Worm (Caenorhabditis elegans) whole organism, young adult: ENCODE measurements around the gene pgp-9.
A peak's percentile ranks its signal among the peaks of the same experiment; 100 is the strongest.

Source experiments
- B0019.2 ChIP-seq: fragments of 200-800 bp; sonication (Bioruptor generic); conservative IDR thresholded peaks from 2 replicates; pipeline ENCODE4 v1.3.6; 2022; ENCODE audit warnings: missing genetic modification reagents, missing genetic modification characterization, missing compliant biosample characterization
- B0336.3 ChIP-seq: fragments of 200-800 bp; sonication (Bioruptor generic); IDR thresholded peaks from 2 replicates; pipeline ENCODE4 v1.3.6; 2022; ENCODE audit warnings: missing genetic modification characterization, missing compliant biosample characterization
- F23B12.7 ChIP-seq: sonication (generic microtip); optimal IDR thresholded peaks from 2 replicates; lab custom pipeline; 2017; ENCODE audit warnings: missing genetic modification characterization, mild to moderate bottlenecking, missing compliant biosample characterization, antibody characterized with exemption, moderate library complexity; ENCODE audit not compliant: insufficient read depth
- F39B2.1 ChIP-seq: fragments of 200-800 bp; sonication (Bioruptor generic); IDR thresholded peaks from 2 replicates; pipeline ENCODE4 v1.3.6; 2022; ENCODE audit warnings: missing genetic modification reagents, missing genetic modification characterization, missing compliant biosample characterization
- F49E8.2 ChIP-seq: sonication (generic microtip); optimal IDR thresholded peaks from 3 replicates; lab custom pipeline; 2017; ENCODE audit warnings: missing genetic modification characterization, mild to moderate bottlenecking, missing compliant biosample characterization, antibody characterized with exemption, moderate library complexity; ENCODE audit not compliant: insufficient read depth
- F55B11.4 ChIP-seq: sonication (generic microtip); optimal IDR thresholded peaks from 2 replicates; lab custom pipeline; 2016; ENCODE audit warnings: missing compliant biosample characterization, missing genetic modification characterization, borderline replicate concordance; ENCODE audit not compliant: insufficient read depth
- K11D2.4 ChIP-seq: fragments of 200-800 bp; sonication (Bioruptor generic); IDR thresholded peaks from 2 replicates; pipeline ENCODE4 v1.3.6; 2022; ENCODE audit warnings: missing genetic modification reagents, missing genetic modification characterization, missing compliant biosample characterization
- T26A5.8 ChIP-seq: sonication (generic microtip); optimal IDR thresholded peaks from 2 replicates; lab custom pipeline; 2016; ENCODE audit warnings: missing genetic modification characterization, missing compliant biosample characterization
- Y53G8AR.9 ChIP-seq: fragments of 200-800 bp; sonication (Bioruptor generic); conservative IDR thresholded peaks from 2 replicates; pipeline ENCODE4 v1.3.6; 2022; ENCODE audit warnings: missing genetic modification reagents, missing genetic modification characterization, missing compliant biosample characterization
- Y56A3A.18 ChIP-seq: fragments of 200-800 bp; sonication (Bioruptor generic); IDR thresholded peaks from 2 replicates; pipeline ENCODE4 v1.3.6; 2022; ENCODE audit warnings: missing genetic modification reagents, missing genetic modification characterization, missing compliant biosample characterization
- ZK185.1 ChIP-seq: sonication (generic microtip); optimal IDR thresholded peaks from 2 replicates; lab custom pipeline; 2016; ENCODE audit warnings: mild to moderate bottlenecking, missing genetic modification characterization, missing compliant biosample characterization; ENCODE audit not compliant: poor library complexity, severe bottlenecking
- aptf-3 ChIP-seq: fragments of 200-800 bp; sonication (Bioruptor generic); IDR thresholded peaks from 2 replicates; pipeline ENCODE4 v1.3.6; 2022; ENCODE audit warnings: missing genetic modification characterization, missing compliant biosample characterization
- ccch-3 ChIP-seq: fragments of 200-800 bp; sonication (Bioruptor generic); optimal IDR thresholded peaks from 2 replicates; lab custom pipeline; 2018; ENCODE audit warnings: mild to moderate bottlenecking, missing genetic modification characterization, missing compliant biosample characterization
- cebp-1 ChIP-seq, 2 experiments: fragments of 200-800 bp in 1 of 2; sonication (Bioruptor generic) in 1 of 2; sonication (generic microtip) in 1 of 2; IDR thresholded peaks in 1 of 2; optimal IDR thresholded peaks in 1 of 2; 2 replicates each; pipeline versions ENCODE4 v1.3.6 to Lab custom; 2017 to 2022; ENCODE audit warnings: missing compliant biosample characterization in 2 of 2, missing genetic modification characterization in 2 of 2, mild to moderate bottlenecking in 1 of 2, missing genetic modification reagents in 1 of 2, moderate library complexity in 1 of 2
- ceh-100 ChIP-seq: fragments of 200-800 bp; sonication (Bioruptor generic); IDR thresholded peaks from 2 replicates; pipeline ENCODE4 v1.3.6; 2022; ENCODE audit warnings: missing genetic modification reagents, missing genetic modification characterization, missing compliant biosample characterization
- ceh-79 ChIP-seq: sonication (generic microtip); optimal IDR thresholded peaks from 2 replicates; lab custom pipeline; 2017; ENCODE audit warnings: mild to moderate bottlenecking, missing genetic modification characterization, missing compliant biosample characterization
- die-1 ChIP-seq: sonication (generic microtip); optimal IDR thresholded peaks from 2 replicates; lab custom pipeline; 2016; ENCODE audit warnings: missing genotype, mild to moderate bottlenecking, missing genetic modification characterization, missing compliant biosample characterization
- efl-1 ChIP-seq: fragments of 150-350 bp; optimal IDR thresholded peaks from 2 replicates; lab custom pipeline; 2014; ENCODE audit warnings: missing biosample characterization, missing genetic modification reagents, missing genetic modification characterization
- egrh-3 ChIP-seq: fragments of 200-800 bp; sonication (Bioruptor generic); IDR thresholded peaks from 2 replicates; pipeline ENCODE4 v1.3.6; 2022; ENCODE audit warnings: missing genetic modification reagents, missing genetic modification characterization, missing compliant biosample characterization
- ekl-4 ChIP-seq: fragments of 200-800 bp; sonication (Bioruptor generic); IDR thresholded peaks from 2 replicates; pipeline ENCODE4 v1.3.6; 2022; ENCODE audit warnings: missing genetic modification reagents, missing genetic modification characterization, missing compliant biosample characterization
- fkh-3 ChIP-seq: sonication (generic microtip); optimal IDR thresholded peaks from 2 replicates; lab custom pipeline; 2016; ENCODE audit warnings: mild to moderate bottlenecking, missing genetic modification characterization, missing compliant biosample characterization
- him-1 ChIP-seq: sonication (generic microtip); optimal IDR thresholded peaks from 2 replicates; lab custom pipeline; 2016; ENCODE audit warnings: missing genotype, missing genetic modification reagents, missing genetic modification characterization, missing compliant biosample characterization
- let-607 ChIP-seq, 2 experiments: fragments of 200-800 bp in 1 of 2; sonication (Bioruptor generic) in 1 of 2; sonication (generic microtip) in 1 of 2; optimal IDR thresholded peaks; 2 replicates each; lab custom pipeline; 2016 to 2018; ENCODE audit warnings: mild to moderate bottlenecking in 2 of 2, missing compliant biosample characterization in 2 of 2, missing genetic modification characterization in 2 of 2, moderate library complexity in 2 of 2, missing genotype in 1 of 2
- lin-35 ChIP-seq, 3 experiments: fragments of 150-350 bp in 2 of 3; sonication (generic microtip) in 1 of 3; optimal IDR thresholded peaks; 2 replicates each; lab custom pipeline; 2014 to 2018; ENCODE audit warnings: missing biosample characterization in 3 of 3, missing genetic modification characterization in 3 of 3, missing genetic modification reagents in 3 of 3
- lin-54 ChIP-seq: fragments of 200-800 bp; sonication (Bioruptor generic); optimal IDR thresholded peaks from 2 replicates; lab custom pipeline; 2018; ENCODE audit warnings: mild to moderate bottlenecking, missing genetic modification characterization, missing compliant biosample characterization
- lir-1 ChIP-seq: fragments of 200-800 bp; sonication (Bioruptor generic); conservative IDR thresholded peaks from 2 replicates; pipeline ENCODE4 v1.3.6; 2022; ENCODE audit warnings: missing genetic modification reagents, missing genetic modification characterization, missing compliant biosample characterization
- lsl-1 ChIP-seq: fragments of 200-800 bp; sonication (Bioruptor generic); optimal IDR thresholded peaks from 2 replicates; lab custom pipeline; 2018; ENCODE audit warnings: mild to moderate bottlenecking, missing genetic modification characterization, moderate library complexity, missing compliant biosample characterization
- madf-10 ChIP-seq: sonication (generic microtip); optimal IDR thresholded peaks from 2 replicates; lab custom pipeline; 2016; ENCODE audit warnings: mild to moderate bottlenecking, missing genetic modification characterization, missing compliant biosample characterization
- mes-4 ChIP-seq: sonication (generic microtip); optimal IDR thresholded peaks from 2 replicates; lab custom pipeline; 2016; ENCODE audit warnings: missing genotype, missing genetic modification characterization, missing compliant biosample characterization
- nfyb-1 ChIP-seq: fragments of 200-800 bp; sonication (Bioruptor generic); IDR thresholded peaks from 2 replicates; pipeline ENCODE4 v1.3.6; 2022; ENCODE audit warnings: missing genetic modification reagents, missing genetic modification characterization, missing compliant biosample characterization
- nhr-120 ChIP-seq: fragments of 200-800 bp; sonication (Bioruptor generic); IDR thresholded peaks from 2 replicates; pipeline ENCODE4 v1.3.6; 2022; ENCODE audit warnings: missing genetic modification characterization, missing compliant biosample characterization
- nhr-80 ChIP-seq: sonication (generic microtip); optimal IDR thresholded peaks from 2 replicates; lab custom pipeline; 2016; ENCODE audit warnings: missing genetic modification characterization, missing compliant biosample characterization
- pbrm-1 ChIP-seq: fragments of 200-800 bp; sonication (Bioruptor generic); IDR thresholded peaks from 2 replicates; pipeline ENCODE4 v1.3.6; 2022; ENCODE audit warnings: missing genetic modification reagents, missing genetic modification characterization, missing compliant biosample characterization
- snpc-3.4 ChIP-seq: sonication (generic microtip); optimal IDR thresholded peaks from 2 replicates; lab custom pipeline; 2017; ENCODE audit warnings: missing genetic modification characterization, mild to moderate bottlenecking, missing compliant biosample characterization, antibody characterized with exemption, moderate library complexity, missing genotype, missing genetic modification reagents
- snpc-4 ChIP-seq, 5 experiments: fragments of 150-350 bp in 1 of 5; sonication (generic microtip) in 4 of 5; optimal IDR thresholded peaks; 2 replicates each; lab custom pipeline; 2014 to 2018; ENCODE audit warnings: missing genetic modification characterization in 5 of 5, missing biosample characterization in 3 of 5, antibody characterized with exemption in 2 of 5, mild to moderate bottlenecking in 2 of 5, missing compliant biosample characterization in 2 of 5, missing genotype in 2 of 5, moderate library complexity in 2 of 5, missing genetic modification reagents in 1 of 5
- tbp1 ChIP-seq: fragments of 200-800 bp; sonication (Bioruptor generic); optimal IDR thresholded peaks from 2 replicates; lab custom pipeline; 2018; ENCODE audit warnings: mild to moderate bottlenecking, missing genetic modification characterization, missing compliant biosample characterization
- unc-130 ChIP-seq: sonication (generic microtip); optimal IDR thresholded peaks from 2 replicates; lab custom pipeline; 2016; ENCODE audit warnings: missing genetic modification reagents, missing genetic modification characterization, missing compliant biosample characterization
- zfh-2 ChIP-seq: fragments of 200-800 bp; sonication (Bioruptor generic); conservative IDR thresholded peaks from 2 replicates; pipeline ENCODE4 v1.3.6; 2022; ENCODE audit warnings: missing genetic modification reagents, missing genetic modification characterization, missing compliant biosample characterization
- zim-3 ChIP-seq: sonication (generic microtip); optimal IDR thresholded peaks from 2 replicates; lab custom pipeline; 2017; ENCODE audit warnings: mild to moderate bottlenecking, missing genetic modification characterization, moderate library complexity, missing compliant biosample characterization
- ztf-25 ChIP-seq: fragments of 200-800 bp; sonication (Bioruptor generic); IDR thresholded peaks from 2 replicates; pipeline ENCODE4 v1.3.6; 2022; ENCODE audit warnings: missing genetic modification reagents, missing genetic modification characterization, missing compliant biosample characterization
- ztf-28 ChIP-seq: fragments of 200-800 bp; sonication (Bioruptor generic); IDR thresholded peaks from 2 replicates; pipeline ENCODE4 v1.3.6; 2022; ENCODE audit warnings: missing genetic modification reagents, missing genetic modification characterization, missing compliant biosample characterization
- ztf-3 ChIP-seq: fragments of 200-800 bp; sonication (Bioruptor generic); optimal IDR thresholded peaks from 2 replicates; lab custom pipeline; 2018; ENCODE audit warnings: mild to moderate bottlenecking, missing genetic modification characterization, missing compliant biosample characterization
- ztf-6 ChIP-seq: fragments of 200-800 bp; sonication (Bioruptor generic); IDR thresholded peaks from 2 replicates; pipeline ENCODE4 v1.3.6; 2022; ENCODE audit warnings: missing genetic modification reagents, missing genetic modification characterization, missing compliant biosample characterization

Gene pgp-9

ce11 chrV:17746959-17747358 is 8.7 kb upstream of the pgp-9 start, which contains the start of gene twk-36:
Gene twk-36 (minus strand): TSS chrV:17747059.
- TF ChIP-seq ZK185.1 (tag; lab: Kevin White, UChicago) (no peak), ceh-79 (tag; lab: Kevin White, UChicago) (no peak), nfyb-1 (no peak), aptf-3 (GFP tag; lab: Robert Waterston, UW) (no peak), nhr-80 (tag; lab: Kevin White, UChicago) (no peak), ztf-6 (GFP tag; lab: Robert Waterston, UW) (no peak), madf-10 (tag; lab: Kevin White, UChicago) (no peak), ceh-100 (no peak), lin-54 (GFP tag; lab: Kevin White, UChicago) (no peak), unc-130 (GFP tag; lab: Kevin White, UChicago) (no peak), T26A5.8 (tag; lab: Kevin White, UChicago) (no peak), ekl-4 (no peak), him-1 (tag; lab: Kevin White, UChicago) (no peak), pbrm-1 (GFP tag; lab: Robert Waterston, UW) (no peak)

DNA sequence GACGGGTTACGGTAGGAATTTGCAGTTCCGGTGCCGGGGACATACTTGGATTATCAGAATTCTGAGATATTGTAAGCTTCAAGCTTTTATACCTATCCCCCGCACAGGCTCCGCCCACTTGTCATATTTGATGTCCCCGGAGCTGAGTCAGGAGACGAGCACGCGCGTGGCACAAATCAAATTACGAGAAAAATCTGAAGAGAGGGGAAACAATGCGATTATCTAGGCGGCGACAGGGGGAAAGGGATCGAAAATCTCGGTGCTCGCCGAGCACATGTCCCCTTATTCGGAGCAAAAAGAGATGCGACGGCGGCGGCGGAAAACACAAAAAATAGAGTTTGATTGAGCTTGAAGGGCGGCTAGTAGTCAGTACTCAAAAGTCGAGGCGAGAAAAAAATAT is 6.5 kb upstream of the pgp-9 start, which contains the start of gene R12G8.1:
R12G8.1 (minus strand) TSS at position 63 of the 400 bp plus-strand sequence.
- TF ChIP-seq snpc-4 (GFP tag; optimal IDR thresholded peaks at IDR 0.05; lab: Kevin White, UChicago) (no peak), snpc-4 (tag; optimal IDR thresholded peaks at IDR 0.05; lab: Kevin White, UChicago) (no peak), cebp-1 (GFP tag; IDR thresholded peaks at IDR 0.05; lab: Robert Waterston, UW) (no peak), cebp-1 (tag; optimal IDR thresholded peaks at IDR 0.05; lab: Kevin White, UChicago) (no peak), F49E8.2 (tag; lab: Kevin White, UChicago) (no peak), zim-3 (no peak), tbp1 (GFP tag; lab: Kevin White, UChicago) (no peak), lin-35 (GFP tag; optimal IDR thresholded peaks at IDR 0.05; lab: Kevin White, UChicago) (no peak), lsl-1 (no peak), mes-4 (tag; lab: Kevin White, UChicago) (no peak), egrh-3 (GFP tag; lab: Robert Waterston, UW) (no peak), zfh-2 (GFP tag; lab: Robert Waterston, UW) (peak; percentile 76), lir-1 (GFP tag; lab: Robert Waterston, UW) (no peak), Y56A3A.18 (GFP tag; lab: Robert Waterston, UW) (no peak), K11D2.4 (GFP tag; lab: Robert Waterston, UW) (0 out of 2 replicates have a peak, but pooled peaks have one; percentile 19)

DNA sequence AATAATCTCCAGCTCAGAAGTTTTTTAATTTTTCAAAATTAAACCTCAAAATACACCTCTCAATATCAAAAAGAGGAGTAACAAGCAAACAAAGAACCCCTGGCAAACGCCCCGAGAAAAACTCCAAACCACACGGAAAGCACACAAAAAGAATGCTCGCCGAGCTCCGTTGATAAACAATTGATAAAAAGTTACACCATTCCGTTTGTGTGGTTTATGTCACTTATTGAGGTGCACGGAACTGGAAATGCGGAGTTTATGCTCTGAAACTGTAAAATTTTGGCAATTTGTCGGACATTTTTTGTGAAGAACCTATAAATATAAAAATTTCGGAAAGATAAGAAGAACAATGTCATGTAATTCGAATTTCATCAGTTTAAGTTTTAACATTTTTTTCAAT is 3.4 kb upstream of the pgp-9 start:
- no peak for TF ChIP-seq F55B11.4 (tag; lab: Kevin White, UChicago)
- TF ChIP-seq B0019.2 (GFP tag; lab: Robert Waterston, UW), result no peak
- TF ChIP-seq ztf-3, result no peak
- no peak for TF ChIP-seq fkh-3 (tag; lab: Kevin White, UChicago)
- TF ChIP-seq K11D2.4 (GFP tag; lab: Robert Waterston, UW), result no peak
- no peak for TF ChIP-seq ccch-3
- no peak for TF ChIP-seq efl-1
- TF ChIP-seq let-607 (tag; optimal IDR thresholded peaks at IDR 0.05; lab: Kevin White, UChicago), result no peak
- no peak for TF ChIP-seq die-1
- no peak for TF ChIP-seq Y53G8AR.9
- TF ChIP-seq nhr-120 (GFP tag; lab: Robert Waterston, UW), result no peak
- TF ChIP-seq nhr-80 (tag; lab: Kevin White, UChicago), result peak; percentile 90
- TF ChIP-seq F23B12.7, result no peak
- TF ChIP-seq ztf-25 (GFP tag; lab: Robert Waterston, UW), result no peak
- TF ChIP-seq snpc-3.4, result no peak
- TF ChIP-seq Y56A3A.18 (GFP tag; lab: Robert Waterston, UW), result no peak
- TF ChIP-seq F39B2.1 (GFP tag; lab: Robert Waterston, UW), result no peak
- TF ChIP-seq B0336.3 (GFP tag; lab: Robert Waterston, UW), result no peak
- no peak for TF ChIP-seq ztf-28 (GFP tag; lab: Robert Waterston, UW)
- TF ChIP-seq zfh-2 (GFP tag; lab: Robert Waterston, UW), result no peak
- TF ChIP-seq snpc-4 (GFP tag; optimal IDR thresholded peaks at IDR 0.05; lab: Kevin White, UChicago), result no peak
- TF ChIP-seq snpc-4 (tag; optimal IDR thresholded peaks at IDR 0.05; lab: Kevin White, UChicago), result peak in 1 of 4 experiments; percentile 14
